Fruit fly (Drosophila melanogaster) whole organism, embryonic: ENCODE results near the gene Lsd-1.

ENCODE experiments used
- Atf-2 ChIP-seq: fragments of 200-800 bp; sonication (Bioruptor generic); optimal IDR thresholded peaks from 2 replicates; lab custom pipeline; 2016; ENCODE audit warnings: missing biosample characterization, missing genetic modification characterization
- Bdp1 ChIP-seq: fragments of 200-800 bp; sonication (Bioruptor generic); optimal IDR thresholded peaks from 3 replicates; lab custom pipeline; 2016; ENCODE audit warnings: missing biosample characterization, missing genetic modification characterization
- CG10147 ChIP-seq: fragments of 200-800 bp; sonication (Bioruptor generic); optimal IDR thresholded peaks from 2 replicates; lab custom pipeline; 2019; ENCODE audit warnings: missing biosample characterization, mild to moderate bottlenecking, missing genetic modification characterization, moderate library complexity
- CG10321 ChIP-seq: fragments of 200-800 bp; sonication (Bioruptor generic); IDR thresholded peaks from 2 replicates; pipeline ENCODE4 v1.3.6; 2022; ENCODE audit warnings: missing biosample characterization, missing genetic modification characterization
- CG11398 ChIP-seq: fragments of 200-800 bp; sonication (Bioruptor generic); optimal IDR thresholded peaks from 2 replicates; lab custom pipeline; 2016; ENCODE audit warnings: missing biosample characterization, missing genetic modification characterization
- CG11560 ChIP-seq: fragments of 200-800 bp; sonication (Bioruptor generic); IDR thresholded peaks from 3 replicates; pipeline ENCODE4 v1.3.6; 2022; ENCODE audit warnings: missing biosample characterization, missing genetic modification characterization
- CG12299 ChIP-seq: fragments of 200-800 bp; sonication (Bioruptor generic); optimal IDR thresholded peaks from 2 replicates; lab custom pipeline; 2018; ENCODE audit warnings: missing biosample characterization, mild to moderate bottlenecking, missing genetic modification characterization
- CG1233 ChIP-seq: fragments of 200-800 bp; sonication (Bioruptor generic); optimal IDR thresholded peaks from 4 replicates; lab custom pipeline; 2018; ENCODE audit warnings: missing biosample characterization, mild to moderate bottlenecking, missing genetic modification characterization
- CG13123 ChIP-seq: fragments of 200-800 bp; sonication (Bioruptor generic); optimal IDR thresholded peaks from 2 replicates; lab custom pipeline; 2016; ENCODE audit warnings: missing biosample characterization, missing genetic modification characterization
- CG14441 ChIP-seq: fragments of 200-800 bp; sonication (Bioruptor generic); IDR thresholded peaks from 2 replicates; pipeline ENCODE4 v1.3.6; 2022; ENCODE audit warnings: missing biosample characterization, missing genetic modification characterization
- CG15011 ChIP-seq: fragments of 200-800 bp; sonication (Bioruptor generic); optimal IDR thresholded peaks from 3 replicates; lab custom pipeline; 2018; ENCODE audit warnings: missing biosample characterization, mild to moderate bottlenecking, missing genetic modification characterization
- CG1603 ChIP-seq: fragments of 200-800 bp; sonication (Bioruptor generic); optimal IDR thresholded peaks from 2 replicates; lab custom pipeline; 2019; ENCODE audit warnings: missing biosample characterization, mild to moderate bottlenecking, missing genetic modification characterization, moderate library complexity
- CG16813 ChIP-seq: fragments of 200-800 bp; sonication (Bioruptor generic); IDR thresholded peaks from 3 replicates; pipeline ENCODE4 v1.3.6; 2022; ENCODE audit warnings: missing biosample characterization, missing genetic modification characterization; ENCODE audit not compliant: partially characterized antibody
- CG17829 ChIP-seq: fragments of 200-800 bp; optimal IDR thresholded peaks from 2 replicates; lab custom pipeline; 2019; ENCODE audit warnings: missing biosample characterization, mild to moderate bottlenecking, missing genetic modification characterization, moderate library complexity
- CG18599 ChIP-seq: fragments of 200-800 bp; sonication (Bioruptor generic); optimal IDR thresholded peaks from 3 replicates; lab custom pipeline; 2017; ENCODE audit warnings: missing biosample characterization, missing genetic modification characterization, mild to moderate bottlenecking, moderate library complexity, missing genetic modification reagents
- CG2202 ChIP-seq: fragments of 200-800 bp; sonication (Bioruptor generic); optimal IDR thresholded peaks from 2 replicates; lab custom pipeline; 2018; ENCODE audit warnings: missing biosample characterization, mild to moderate bottlenecking, missing genetic modification characterization
- CG2712 ChIP-seq: fragments of 200-800 bp; optimal IDR thresholded peaks from 3 replicates; lab custom pipeline; 2019; ENCODE audit warnings: missing biosample characterization, mild to moderate bottlenecking, missing genetic modification characterization, moderate library complexity
- CG30431 ChIP-seq: fragments of 200-800 bp; sonication (Bioruptor generic); optimal IDR thresholded peaks from 2 replicates; lab custom pipeline; 2017; ENCODE audit warnings: missing biosample characterization, missing genetic modification characterization
- CG3163 ChIP-seq: fragments of 200-800 bp; sonication (Bioruptor generic); optimal IDR thresholded peaks from 3 replicates; lab custom pipeline; 2016; ENCODE audit warnings: missing biosample characterization, missing genetic modification characterization
- CG42726 ChIP-seq: fragments of 200-800 bp; sonication (Bioruptor generic); IDR thresholded peaks from 2 replicates; pipeline ENCODE4 v1.3.6; 2022; ENCODE audit warnings: missing biosample characterization, missing genetic modification characterization; ENCODE audit not compliant: partially characterized antibody
- CG4854 ChIP-seq: fragments of 200-800 bp; sonication (Bioruptor generic); optimal IDR thresholded peaks from 2 replicates; lab custom pipeline; 2016; ENCODE audit warnings: missing biosample characterization, missing genetic modification characterization, inconsistent platforms
- CG6689 ChIP-seq: fragments of 200-800 bp; sonication (Bioruptor generic); IDR thresholded peaks from 2 replicates; pipeline ENCODE4 v1.3.6; 2022; ENCODE audit warnings: missing biosample characterization, missing genetic modification characterization
- CG8924 ChIP-seq: fragments of 200-800 bp; optimal IDR thresholded peaks from 3 replicates; lab custom pipeline; 2019; ENCODE audit warnings: missing biosample characterization, mild to moderate bottlenecking, missing genetic modification characterization, moderate library complexity
- Camta ChIP-seq: fragments of 200-800 bp; sonication (Bioruptor generic); optimal IDR thresholded peaks from 2 replicates; lab custom pipeline; 2016; ENCODE audit warnings: missing biosample characterization, missing genetic modification characterization
- CkIIα-i1 ChIP-seq: fragments of 200-800 bp; sonication (Bioruptor generic); IDR thresholded peaks from 2 replicates; pipeline ENCODE4 v1.3.6; 2022; ENCODE audit warnings: missing biosample characterization, missing genetic modification characterization
- E2f2 ChIP-seq: fragments of 200-800 bp; sonication (Bioruptor generic); IDR thresholded peaks from 2 replicates; pipeline ENCODE4 v1.3.6; 2022; ENCODE audit warnings: missing biosample characterization, missing genetic modification characterization
- Hand ChIP-seq: fragments of 200-800 bp; sonication (Bioruptor generic); optimal IDR thresholded peaks from 2 replicates; lab custom pipeline; 2017; ENCODE audit warnings: mild to moderate bottlenecking, missing biosample characterization, missing genetic modification reagents, missing genetic modification characterization
- Hey ChIP-seq: fragments of 200-800 bp; sonication (Bioruptor generic); optimal IDR thresholded peaks from 3 replicates; lab custom pipeline; 2018; ENCODE audit warnings: missing biosample characterization, mild to moderate bottlenecking, missing genetic modification characterization
- Lpt ChIP-seq: fragments of >200 bp; optimal IDR thresholded peaks from 2 replicates; lab custom pipeline; 2018; ENCODE audit warnings: missing biosample characterization, missing genetic modification characterization
- Oli ChIP-seq: fragments of 200-800 bp; sonication (Bioruptor generic); optimal IDR thresholded peaks from 2 replicates; lab custom pipeline; 2018; ENCODE audit warnings: missing biosample characterization, mild to moderate bottlenecking, missing genetic modification characterization, moderate library complexity
- Ravus ChIP-seq: fragments of 200-800 bp; sonication (Bioruptor generic); IDR thresholded peaks from 2 replicates; pipeline ENCODE4 v1.3.6; 2022; ENCODE audit warnings: missing biosample characterization, missing genetic modification characterization
- Xrp1 ChIP-seq: fragments of 200-800 bp; sonication (Bioruptor generic); IDR thresholded peaks from 2 replicates; pipeline ENCODE4 v1.3.6; 2022; ENCODE audit warnings: missing biosample characterization, missing genetic modification characterization
- ap ChIP-seq: fragments of 200-800 bp; sonication (Bioruptor generic); IDR thresholded peaks from 2 replicates; pipeline ENCODE4 v1.3.6; 2022; ENCODE audit warnings: missing biosample characterization, missing genetic modification characterization
- cas ChIP-seq: fragments of 200-800 bp; sonication (Bioruptor generic); IDR thresholded peaks from 2 replicates; pipeline ENCODE4 v1.3.6; 2022; ENCODE audit warnings: missing biosample characterization, missing genetic modification characterization
- chm ChIP-seq: fragments of 200-800 bp; sonication (Bioruptor generic); IDR thresholded peaks from 2 replicates; pipeline ENCODE4 v1.3.6; 2022; ENCODE audit warnings: missing biosample characterization, missing genetic modification characterization
- crp ChIP-seq, 2 experiments: fragments of 200-800 bp; sonication (Bioruptor generic); optimal IDR thresholded peaks; 2 replicates in 1 of 2; 3 replicates in 1 of 2; lab custom pipeline; 2017; ENCODE audit warnings: missing biosample characterization in 2 of 2, missing genetic modification characterization in 2 of 2, mild to moderate bottlenecking in 1 of 2, moderate library complexity in 1 of 2
- eyg ChIP-seq: fragments of 200-800 bp; sonication (Bioruptor generic); optimal IDR thresholded peaks from 3 replicates; lab custom pipeline; 2016; ENCODE audit warnings: missing biosample characterization, missing genetic modification characterization
- grau ChIP-seq: fragments of 200-800 bp; optimal IDR thresholded peaks from 3 replicates; lab custom pipeline; 2019; ENCODE audit warnings: missing biosample characterization, mild to moderate bottlenecking, missing genetic modification characterization, moderate library complexity
- her ChIP-seq: fragments of 200-800 bp; sonication (Bioruptor generic); optimal IDR thresholded peaks from 2 replicates; lab custom pipeline; 2016; ENCODE audit warnings: missing biosample characterization, missing genetic modification characterization
- hkb ChIP-seq, 2 experiments: fragments of 200-800 bp in 1 of 2; fragments of >200 bp in 1 of 2; sonication (Bioruptor generic) in 1 of 2; IDR thresholded peaks in 1 of 2; optimal IDR thresholded peaks in 1 of 2; 2 replicates each; pipeline versions ENCODE4 v1.3.6 to Lab custom; 2017 to 2022; ENCODE audit warnings: missing biosample characterization in 1 of 2, missing genetic modification characterization in 1 of 2
- hth ChIP-seq: fragments of >200 bp; optimal IDR thresholded peaks from 2 replicates; lab custom pipeline; 2017; ENCODE audit warnings: inconsistent platforms
- insv ChIP-seq, 2 experiments: fragments of 200-800 bp; sonication (Bioruptor generic); optimal IDR thresholded peaks; 3 replicates each; lab custom pipeline; 2016 to 2018; ENCODE audit warnings: missing biosample characterization in 2 of 2, missing genetic modification characterization in 2 of 2
- lola ChIP-seq, 3 experiments: fragments of >200 bp in 2 of 3; fragments of 200-800 bp in 1 of 3; sonication (Bioruptor generic) in 1 of 3; optimal IDR thresholded peaks; 2 replicates each; lab custom pipeline; 2017 to 2019; ENCODE audit warnings: missing biosample characterization in 3 of 3, missing genetic modification characterization in 3 of 3, mild to moderate bottlenecking in 1 of 3, moderate library complexity in 1 of 3
- luna ChIP-seq: fragments of 200-800 bp; sonication (Bioruptor generic); optimal IDR thresholded peaks from 2 replicates; lab custom pipeline; 2016; ENCODE audit warnings: missing biosample characterization, missing genetic modification characterization
- nerfin-1 ChIP-seq: fragments of 200-800 bp; sonication (Bioruptor generic); optimal IDR thresholded peaks from 3 replicates; lab custom pipeline; 2019; ENCODE audit warnings: missing biosample characterization, mild to moderate bottlenecking, missing genetic modification characterization, moderate library complexity
- psq ChIP-seq: fragments of 200-800 bp; sonication (Bioruptor generic); optimal IDR thresholded peaks from 2 replicates; lab custom pipeline; 2017; ENCODE audit warnings: missing biosample characterization, missing genetic modification characterization
- repo ChIP-seq: fragments of 200-800 bp; sonication (Bioruptor generic); optimal IDR thresholded peaks from 2 replicates; lab custom pipeline; 2016; ENCODE audit warnings: missing biosample characterization, missing genetic modification characterization
- sob ChIP-seq: fragments of 200-800 bp; sonication (Bioruptor generic); IDR thresholded peaks from 2 replicates; pipeline ENCODE4 v1.3.6; 2022; ENCODE audit warnings: missing biosample characterization, missing genetic modification characterization
- tap ChIP-seq: fragments of 200-800 bp; optimal IDR thresholded peaks from 3 replicates; lab custom pipeline; 2019; ENCODE audit warnings: missing biosample characterization, mild to moderate bottlenecking, missing genetic modification characterization, moderate library complexity
- tgo ChIP-seq: fragments of 200-800 bp; sonication (Bioruptor generic); IDR thresholded peaks from 3 replicates; pipeline ENCODE4 v1.3.6; 2022; ENCODE audit warnings: missing biosample characterization, missing genetic modification characterization
- ttk ChIP-seq: fragments of 200-800 bp; sonication (Bioruptor generic); IDR thresholded peaks from 2 replicates; pipeline ENCODE4 v2.1.2; 2022; ENCODE audit warnings: missing biosample characterization, missing genetic modification characterization

The Lsd-1 gene

dm6 chr3R:23788406-23789021 lies 24.9 kb downstream of the Lsd-1 start (continued):
- TF ChIP-seq CG12299 (tag; lab: Kevin White, UChicago) (no peak), CG17829 (tag; lab: Kevin White, UChicago) (no peak), repo (GFP tag; lab: Kevin White, UChicago) (no peak), CG18599 (GFP tag; lab: Kevin White, UChicago) (no peak), CG15011 (GFP tag; lab: Kevin White, UChicago) (no peak), CG42726 (no peak), her (GFP tag; lab: Kevin White, UChicago) (no peak), lola (GFP tag; optimal IDR thresholded peaks at IDR 0.05; lab: Kevin White, UChicago) (no peak), chm (peak; percentile 54; the same call in 1 of the 2 replicates), CG11560 (tag; lab: Robert Waterston, UW) (no peak), CG10321 (no peak), CG2202 (no peak), Lpt (GFP tag; lab: Kevin White, UChicago) (no peak), luna (no peak), cas (GFP tag; lab: Robert Waterston, UW) (no peak), hth (lab: Kevin White, UChicago) (no peak), CG14441 (GFP tag; lab: Robert Waterston, UW) (no peak; the same call in 1 of the 2 replicates), insv (GFP tag; optimal IDR thresholded peaks at IDR 0.05; lab: Kevin White, UChicago) (no peak), CG30431 (no peak), CG13123 (GFP tag; lab: Kevin White, UChicago) (no peak), hkb (optimal IDR thresholded peaks at IDR 0.05; lab: Kevin White, UChicago) (no peak), hkb (GFP tag; IDR thresholded peaks at IDR 0.05; lab: Robert Waterston, UW) (no peak), CkIIα-i1 (GFP tag; lab: Robert Waterston, UW) (no peak), ap (GFP tag; lab: Robert Waterston, UW) (no peak), sob (GFP tag; lab: Robert Waterston, UW) (no peak), tgo (no peak), CG2712 (tag; lab: Kevin White, UChicago) (peak; percentile 16), Bdp1 (GFP tag; lab: Kevin White, UChicago) (no peak), CG11398 (GFP tag; lab: Kevin White, UChicago) (no peak), CG3163 (GFP tag; lab: Kevin White, UChicago) (no peak), tap (tag; lab: Kevin White, UChicago) (no peak), CG16813 (GFP tag; lab: Robert Waterston, UW) (no peak), CG8924 (tag; lab: Kevin White, UChicago) (no peak), CG1233 (GFP tag; lab: Kevin White, UChicago) (no peak), nerfin-1 (no peak), Hand (no peak), Ravus (GFP tag; lab: Robert Waterston, UW) (no peak), psq (GFP tag; lab: Kevin White, UChicago) (no peak), E2f2 (GFP tag; lab: Robert Waterston, UW) (no peak), ttk (0 out of 2 replicates have a peak, but pooled peaks have one; percentile 8), eyg (no peak), CG10147 (GFP tag; lab: Kevin White, UChicago) (no peak), grau (tag; lab: Kevin White, UChicago) (peak; percentile 27), Camta (GFP tag; lab: Kevin White, UChicago) (no peak), CG4854 (GFP tag; lab: Kevin White, UChicago) (no peak), crp (GFP tag; optimal IDR thresholded peaks at IDR 0.05; lab: Kevin White, UChicago) (no peak), CG6689 (GFP tag; lab: Robert Waterston, UW) (peak; percentile 14; the same call in 1 of the 2 replicates), CG1603 (no peak), Oli (tag; lab: Kevin White, UChicago) (peak; percentile 21), Atf-2 (GFP tag; lab: Kevin White, UChicago) (no peak), Hey (tag; lab: Kevin White, UChicago) (no peak), Xrp1 (GFP tag; lab: Robert Waterston, UW) (peak; percentile 4; the same call in 1 of the 2 replicates)
